Worm (Caenorhabditis elegans) whole organism, L4 larva: Measurements from ENCODE around the gene fbxa-100.

Source experiments
- F37D6.2 ChIP-seq: sonication (generic microtip); optimal IDR thresholded peaks from 2 replicates; lab custom pipeline; 2016; ENCODE audit warnings: mild to moderate bottlenecking, missing genetic modification characterization, missing compliant biosample characterization
- F44E2.7 ChIP-seq: fragments of 200-800 bp; sonication (Bioruptor generic); IDR thresholded peaks from 2 replicates; pipeline ENCODE4 v2.1.2; 2022; ENCODE audit warnings: missing genetic modification characterization, missing compliant biosample characterization
- Y105C5A.15 ChIP-seq: fragments of 200-800 bp; sonication (Bioruptor generic); IDR thresholded peaks from 2 replicates; pipeline ENCODE4 v1.3.6; 2022; ENCODE audit warnings: missing genetic modification characterization, missing compliant biosample characterization
- Y48G9A.11 ChIP-seq: fragments of 200-800 bp; sonication (Bioruptor generic); IDR thresholded peaks from 2 replicates; pipeline ENCODE4 v1.3.6; 2022; ENCODE audit warnings: missing genetic modification reagents, missing genetic modification characterization, missing compliant biosample characterization
- Y75B8A.6 ChIP-seq: fragments of 200-800 bp; sonication (Bioruptor generic); IDR thresholded peaks from 2 replicates; pipeline ENCODE4 v1.3.6; 2022; ENCODE audit warnings: missing genetic modification reagents, missing genetic modification characterization, missing compliant biosample characterization
- aha-1 ChIP-seq: fragments of 150-350 bp; peaks from one replicate; lab custom pipeline; 2014; ENCODE audit warnings: missing biosample characterization, missing genetic modification characterization
- aly-2 ChIP-seq: sonication (generic microtip); optimal IDR thresholded peaks from 2 replicates; lab custom pipeline; 2018; ENCODE audit warnings: missing biosample characterization, missing genetic modification characterization
- arid-1 ChIP-seq: fragments of 200-800 bp; sonication (Bioruptor generic); conservative IDR thresholded peaks from 2 replicates; pipeline ENCODE4 v1.3.6; 2022; ENCODE audit warnings: missing genetic modification reagents, missing genetic modification characterization, missing compliant biosample characterization
- ceh-32 ChIP-seq: sonication (generic microtip); optimal IDR thresholded peaks from 2 replicates; lab custom pipeline; 2016; ENCODE audit warnings: mild to moderate bottlenecking, missing genetic modification characterization, missing compliant biosample characterization; ENCODE audit not compliant: poor library complexity
- ces-1 ChIP-seq: fragments of 150-350 bp; sonication (generic microtip); optimal IDR thresholded peaks from 4 replicates; lab custom pipeline; 2014; ENCODE audit warnings: missing biosample characterization, missing genetic modification reagents, missing genetic modification characterization
- cey-2 ChIP-seq: sonication (generic microtip); optimal IDR thresholded peaks from 3 replicates; lab custom pipeline; 2017; ENCODE audit warnings: missing genetic modification characterization, mild to moderate bottlenecking, missing compliant biosample characterization, antibody characterized with exemption, borderline replicate concordance; ENCODE audit not compliant: insufficient read depth
- daf-12 ChIP-seq: fragments of 150-350 bp; optimal IDR thresholded peaks from 2 replicates; lab custom pipeline; 2014; ENCODE audit warnings: missing biosample characterization, missing genetic modification reagents, missing genetic modification characterization
- dmd-8 ChIP-seq: fragments of 200-800 bp; sonication (Bioruptor generic); IDR thresholded peaks from 2 replicates; pipeline ENCODE4 v1.3.6; 2022; ENCODE audit warnings: missing genetic modification characterization, missing compliant biosample characterization
- egl-27 ChIP-seq: sonication (generic microtip); optimal IDR thresholded peaks from 3 replicates; lab custom pipeline; 2017; ENCODE audit warnings: missing biosample characterization, missing genetic modification reagents, missing genetic modification characterization
- hlh-11 ChIP-seq: fragments of 200-800 bp; sonication (Bioruptor generic); optimal IDR thresholded peaks from 2 replicates; lab custom pipeline; 2018; ENCODE audit warnings: mild to moderate bottlenecking, missing genetic modification characterization, missing compliant biosample characterization
- hmg-1.1 ChIP-seq: fragments of 200-800 bp; sonication (Bioruptor generic); IDR thresholded peaks from 2 replicates; pipeline ENCODE4 v1.3.6; 2022; ENCODE audit warnings: missing genetic modification reagents, missing genetic modification characterization, missing compliant biosample characterization
- lin-15B ChIP-seq: fragments of 150-350 bp; sonication (generic microtip); optimal IDR thresholded peaks from 3 replicates; lab custom pipeline; 2014; ENCODE audit warnings: missing biosample characterization, missing genetic modification characterization
- lsy-2 ChIP-seq, 2 experiments: fragments of 150-350 bp in 1 of 2; sonication (generic microtip) in 1 of 2; optimal IDR thresholded peaks; 2 replicates each; lab custom pipeline; 2014 to 2017; ENCODE audit warnings: missing biosample characterization in 2 of 2, missing genetic modification characterization in 2 of 2
- madf-9 ChIP-seq: fragments of 200-800 bp; sonication (Bioruptor generic); conservative IDR thresholded peaks from 2 replicates; pipeline ENCODE4 v1.3.6; 2022; ENCODE audit warnings: missing genetic modification reagents, missing genetic modification characterization, missing compliant biosample characterization
- mdl-1 ChIP-seq, 2 experiments: fragments of 150-350 bp in 1 of 2; sonication (generic microtip) in 1 of 2; optimal IDR thresholded peaks; 2 replicates each; lab custom pipeline; 2014 to 2017; ENCODE audit warnings: missing biosample characterization in 2 of 2, missing genetic modification characterization in 2 of 2
- mxl-2 ChIP-seq: fragments of 200-800 bp; sonication (Bioruptor generic); conservative IDR thresholded peaks from 2 replicates; pipeline ENCODE4 v1.3.6; 2022; ENCODE audit warnings: missing genetic modification reagents, missing genetic modification characterization, missing compliant biosample characterization
- mxl-3 ChIP-seq: fragments of 200-800 bp; sonication (Bioruptor generic); optimal IDR thresholded peaks from 2 replicates; lab custom pipeline; 2018; ENCODE audit warnings: mild to moderate bottlenecking, missing genetic modification characterization, missing compliant biosample characterization
- nhr-102 ChIP-seq: sonication (generic microtip); optimal IDR thresholded peaks from 2 replicates; lab custom pipeline; 2016; ENCODE audit warnings: mild to moderate bottlenecking, missing genetic modification characterization, moderate library complexity, missing compliant biosample characterization
- nhr-237 ChIP-seq: sonication (generic microtip); optimal IDR thresholded peaks from 2 replicates; lab custom pipeline; 2017; ENCODE audit warnings: missing biosample characterization, missing genetic modification characterization
- nhr-41 ChIP-seq: fragments of 200-800 bp; sonication (Bioruptor generic); IDR thresholded peaks from 2 replicates; pipeline ENCODE4 v1.3.6; 2022; ENCODE audit warnings: missing genetic modification reagents, missing genetic modification characterization, missing compliant biosample characterization
- nhr-42 ChIP-seq: fragments of 200-800 bp; sonication (Bioruptor generic); IDR thresholded peaks from 2 replicates; pipeline ENCODE4 v1.3.6; 2022; ENCODE audit warnings: missing genetic modification characterization, missing compliant biosample characterization
- nhr-48 ChIP-seq: sonication (generic microtip); optimal IDR thresholded peaks from 2 replicates; lab custom pipeline; 2016; ENCODE audit warnings: mild to moderate bottlenecking, missing genetic modification characterization, missing compliant biosample characterization
- nhr-6 ChIP-seq: fragments of 150-350 bp; optimal IDR thresholded peaks from 2 replicates; lab custom pipeline; 2014; ENCODE audit warnings: missing biosample characterization, missing genetic modification characterization
- pqm-1 ChIP-seq: sonication (generic microtip); optimal IDR thresholded peaks from 2 replicates; lab custom pipeline; 2017; ENCODE audit warnings: missing biosample characterization, missing genetic modification characterization
- rbr-2 ChIP-seq: sonication (generic microtip); optimal IDR thresholded peaks from 2 replicates; lab custom pipeline; 2016; ENCODE audit warnings: missing genotype, missing genetic modification characterization, missing compliant biosample characterization
- saeg-2 ChIP-seq: fragments of 200-800 bp; sonication (Bioruptor generic); IDR thresholded peaks from 2 replicates; pipeline ENCODE4 v1.3.6; 2022; ENCODE audit warnings: missing genetic modification reagents, missing genetic modification characterization, missing compliant biosample characterization
- skn-1 ChIP-seq: fragments of 150-350 bp; optimal IDR thresholded peaks from 2 replicates; lab custom pipeline; 2014; ENCODE audit warnings: missing biosample characterization, missing genetic modification characterization
- spr-1 ChIP-seq: sonication (generic microtip); optimal IDR thresholded peaks from 2 replicates; lab custom pipeline; 2016; ENCODE audit warnings: mild to moderate bottlenecking, missing genetic modification characterization, missing compliant biosample characterization
- unc-130 ChIP-seq: sonication (generic microtip); optimal IDR thresholded peaks from 2 replicates; lab custom pipeline; 2016; ENCODE audit warnings: missing genetic modification reagents, missing genetic modification characterization, missing compliant biosample characterization
- unc-39 ChIP-seq: sonication (generic microtip); optimal IDR thresholded peaks from 2 replicates; lab custom pipeline; 2017; ENCODE audit warnings: missing biosample characterization, missing genetic modification characterization
- unc-62 ChIP-seq, 3 experiments: fragments of 150-350 bp in 1 of 3; sonication (generic microtip); optimal IDR thresholded peaks in 2 of 3; peaks in 1 of 3; 1 replicate in 1 of 3; 2 replicates in 2 of 3; lab custom pipeline; 2014 to 2017; ENCODE audit warnings: missing biosample characterization in 3 of 3, missing genetic modification characterization in 3 of 3, missing genetic modification reagents in 3 of 3, missing genotype in 1 of 3
- zfp-2 ChIP-seq: sonication (generic microtip); optimal IDR thresholded peaks from 2 replicates; lab custom pipeline; 2016; ENCODE audit warnings: mild to moderate bottlenecking, missing genetic modification characterization, missing compliant biosample characterization

fbxa-100 gene

DNA sequence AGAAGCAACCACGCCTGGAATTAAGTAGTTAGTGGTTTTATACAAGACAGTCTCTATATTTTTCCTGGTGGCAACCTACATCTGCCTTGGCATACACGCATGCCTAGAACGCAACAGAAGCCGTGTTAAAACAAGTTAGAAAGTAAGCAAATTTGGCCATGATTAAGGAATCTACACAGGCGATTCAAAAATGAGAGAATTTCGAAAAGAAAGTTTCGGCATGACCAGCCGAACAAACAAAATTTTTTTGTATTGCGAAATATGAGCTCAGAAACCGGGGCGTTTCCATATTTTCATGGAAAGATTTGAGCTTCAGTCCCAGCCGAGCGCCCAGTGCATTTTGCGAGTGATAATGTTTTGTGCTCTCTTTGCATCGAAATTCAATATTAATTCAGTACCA is 1.8 kb downstream of the fbxa-100 start, which contains the start of gene F14H3.15:
TSS of gene F14H3.15 (minus strand) at position 101 of the 400 bp plus-strand sequence.
- TF ChIP-seq nhr-42 (GFP tag; lab: Robert Waterston, UW) (no peak), zfp-2 (tag; lab: Kevin White, UChicago) (no peak), mdl-1 (tag; optimal IDR thresholded peaks at IDR 0.05; lab: Kevin White, UChicago) (no peak), F44E2.7 (no peak), nhr-48 (tag; lab: Kevin White, UChicago) (no peak), nhr-237 (tag; lab: Kevin White, UChicago) (no peak), unc-39 (tag; lab: Kevin White, UChicago) (no peak), madf-9 (GFP tag; lab: Robert Waterston, UW) (no peak)

ce11 chrV:16058872-16059271 is 3.0 kb downstream of the fbxa-100 start, which contains the start of gene F14H3.6:
Gene F14H3.6, minus strand, starts transcription at chrV:16058893.
- no peak for TF ChIP-seq Y48G9A.11 (GFP tag; lab: Robert Waterston, UW)
- TF ChIP-seq egl-27 (tag; lab: Kevin White, UChicago): no peak
- TF ChIP-seq aha-1: no peak
- TF ChIP-seq unc-62 (GFP tag; optimal IDR thresholded peaks at IDR 0.05 in 1 of 2; lab: Kevin White, UChicago): no peak
- no peak for TF ChIP-seq unc-62 (tag; optimal IDR thresholded peaks at IDR 0.05; lab: Kevin White, UChicago)
- TF ChIP-seq spr-1 (tag; lab: Kevin White, UChicago): no peak

DNA sequence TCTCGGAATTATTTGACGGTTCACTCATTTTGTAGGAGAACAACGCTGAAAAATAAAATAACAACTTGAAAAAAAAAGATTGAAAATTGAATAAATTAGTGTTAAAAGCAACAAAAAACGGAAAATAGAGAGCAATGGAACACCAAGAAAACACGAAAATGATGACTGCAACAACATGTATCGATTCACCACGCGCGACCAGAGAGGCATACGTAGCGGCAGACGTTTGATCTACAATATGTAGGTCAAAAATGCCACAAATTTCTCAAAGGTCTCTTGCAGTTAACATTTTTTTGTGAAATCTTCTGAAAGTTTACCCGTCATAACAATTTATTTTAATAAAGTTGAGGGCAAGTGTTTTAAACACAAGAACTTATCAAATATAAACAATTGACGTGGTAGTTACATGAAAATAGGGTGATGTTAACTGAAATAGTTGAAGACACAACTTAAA is 4.9 kb downstream of the fbxa-100 start, which contains the start of gene F14H3.5:
TSS of gene F14H3.5 (minus strand) at position 51 of the 454 bp plus-strand sequence.
- no peak for TF ChIP-seq rbr-2 (tag; lab: Kevin White, UChicago)
- TF ChIP-seq madf-9 (GFP tag; lab: Robert Waterston, UW): no peak
- TF ChIP-seq ceh-32: no peak
- no peak for TF ChIP-seq Y105C5A.15 (GFP tag; lab: Robert Waterston, UW)
- no peak for TF ChIP-seq dmd-8
- TF ChIP-seq daf-12 (tag; lab: Kevin White, UChicago): no peak
- TF ChIP-seq lin-15B: no peak
- TF ChIP-seq lsy-2 (tag; optimal IDR thresholded peaks at IDR 0.05; lab: Kevin White, UChicago): no peak
- no peak for TF ChIP-seq ces-1 (GFP tag; lab: Kevin White, UChicago)
- TF ChIP-seq Y75B8A.6 (GFP tag; lab: Robert Waterston, UW): no peak
- TF ChIP-seq nhr-6 (tag; lab: Kevin White, UChicago): no peak
- TF ChIP-seq unc-130 (GFP tag; lab: Kevin White, UChicago): no peak
- no peak for TF ChIP-seq hlh-11
- TF ChIP-seq mxl-2 (GFP tag; lab: Robert Waterston, UW): no peak
- TF ChIP-seq mxl-3 (GFP tag; lab: Kevin White, UChicago): no peak

ce11 chrV:16055031-16055430 is 6.9 kb downstream of the fbxa-100 start, which contains the start of gene F14H3.4:
Gene F14H3.4, minus strand, starts transcription at chrV:16055072.
- TF ChIP-seq saeg-2 (GFP tag; lab: Robert Waterston, UW): no peak

DNA sequence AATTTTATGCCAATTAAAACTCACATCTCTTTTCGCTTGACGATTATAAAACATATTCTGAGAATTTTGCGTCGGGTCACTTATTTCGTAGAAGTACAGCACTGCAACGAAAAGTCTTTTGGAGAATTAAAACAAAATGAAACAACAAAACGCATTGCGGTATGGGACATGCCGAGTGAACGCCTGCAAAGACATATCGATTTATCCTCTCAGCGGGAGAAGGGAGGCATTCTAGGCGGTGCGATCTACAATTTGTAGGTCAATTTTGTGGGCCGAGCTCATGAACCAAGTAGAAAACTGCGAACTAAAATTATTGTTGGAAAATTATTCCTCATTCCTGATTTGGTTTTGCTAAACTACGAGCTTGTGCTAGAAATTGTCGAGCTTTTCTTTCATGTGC is 8.5 kb downstream of the fbxa-100 start, which contains the start of gene F14H3.3:
TSS of gene F14H3.3 (minus strand) at position 101 of the 400 bp plus-strand sequence.
- TF ChIP-seq aha-1 (peak; percentile 52), nhr-41 (GFP tag; lab: Robert Waterston, UW) (no peak)

DNA sequence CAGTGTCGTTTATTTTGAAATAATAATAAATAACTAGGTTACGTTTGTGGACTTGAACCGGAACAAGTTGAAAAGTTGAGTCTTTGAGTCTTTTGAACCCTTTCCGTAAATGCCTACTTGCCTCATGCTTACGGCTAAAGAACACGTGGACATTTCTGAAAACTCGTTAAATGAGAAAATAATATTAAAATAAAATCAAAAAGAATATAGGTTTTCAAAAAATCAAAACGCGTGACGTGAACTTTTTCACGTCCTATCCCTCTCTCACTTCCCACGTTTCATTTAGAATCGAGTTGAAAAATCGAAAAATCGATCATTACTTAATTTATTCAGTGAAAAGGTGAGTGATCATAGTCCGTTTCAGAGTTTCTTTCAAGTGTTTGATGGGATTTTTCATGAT is 12.7 kb downstream of the fbxa-100 start, which contains the start of gene best-12:
TSS of gene best-12 (plus strand) at position 301 of the 400 bp plus-strand sequence.
- no peak for TF ChIP-seq nhr-102
- no peak for TF ChIP-seq arid-1 (GFP tag; lab: Robert Waterston, UW)
- TF ChIP-seq hmg-1.1 (GFP tag; lab: Robert Waterston, UW): no peak
- TF ChIP-seq lin-15B: no peak
- no peak for TF ChIP-seq aly-2 (tag; lab: Kevin White, UChicago)
- no peak for TF ChIP-seq unc-39 (tag; lab: Kevin White, UChicago)
- TF ChIP-seq unc-62 (GFP tag; optimal IDR thresholded peaks at IDR 0.05 in 1 of 2; lab: Kevin White, UChicago): no peak
- no peak for TF ChIP-seq unc-62 (tag; optimal IDR thresholded peaks at IDR 0.05; lab: Kevin White, UChicago)
- no peak for TF ChIP-seq pqm-1 (tag; lab: Kevin White, UChicago)
- no peak for TF ChIP-seq F37D6.2 (tag; lab: Kevin White, UChicago)
- TF ChIP-seq cey-2 (tag; lab: Kevin White, UChicago): no peak
- TF ChIP-seq skn-1 (tag; lab: Kevin White, UChicago): no peak
